Worm (Caenorhabditis elegans): ENCODE measurements around the gene T02H6.11.
A peak's percentile ranks its signal among the peaks of the same experiment; 100 is the strongest.

The T02H6.11 gene

ce11 chrII:689749-690148 lies 11.2 kb downstream of the T02H6.11 start, which contains the start of gene T02H6.4:
TSS of gene T02H6.4 (plus strand) at chrII:690049.
- TF ChIP-seq madf-5 (GFP tag; IDR thresholded peaks at IDR 0.05) (0 out of 4 replicates have a peak, but pooled peaks of 1 of the 2 experiments have one; percentile 9), hlh-30 (tag; optimal IDR thresholded peaks at IDR 0.05; ENCODE audit: insufficient read depth) (no peak)

ce11 chrII:684811-685210 lies 16.1 kb downstream of the T02H6.11 start, which contains the start of gene T02H6.5:
TSS of gene T02H6.5 (plus strand) at chrII:685111.
- TF ChIP-seq daf-19 (GFP tag; conservative IDR thresholded peaks at IDR 0.05) (no peak), D1046.2 (GFP tag; IDR thresholded peaks at IDR 0.05) (no peak), hmg-1.1 (GFP tag; IDR thresholded peaks at IDR 0.05) (no peak), duxl-1 (tag; optimal IDR thresholded peaks at IDR 0.05; ENCODE audit: poor library complexity) (no peak), lin-38 (GFP tag; IDR thresholded peaks at IDR 0.05) (no peak), snpc-4 (tag; optimal IDR thresholded peaks at IDR 0.05) (no peak), zip-2 (tag; optimal IDR thresholded peaks at IDR 0.05) (no peak), ceh-44 (GFP tag; IDR thresholded peaks at IDR 0.05) (no peak), nhr-76 (tag; optimal IDR thresholded peaks at IDR 0.05) (no peak), aha-1 (tag) (no peak), ceh-82 (tag; optimal IDR thresholded peaks at IDR 0.05) (no peak), mdt-29 (GFP tag; IDR thresholded peaks at IDR 0.05) (no peak), hlh-11 (tag; optimal IDR thresholded peaks at IDR 0.05) (no peak), F49E8.2 (tag; optimal IDR thresholded peaks at IDR 0.05; ENCODE audit: borderline replicate concordance) (no peak), ZK546.5 (tag; optimal IDR thresholded peaks at IDR 0.05) (no peak)

ce11 chrII:683467-683866 lies 17.5 kb downstream of the T02H6.11 start, which contains the start of gene T02H6.6:
TSS of gene T02H6.6 (plus strand) at chrII:683767.
- TF ChIP-seq daf-19 (GFP tag; conservative IDR thresholded peaks at IDR 0.05) (no peak), D1046.2 (GFP tag; IDR thresholded peaks at IDR 0.05) (no peak)

- TF ChIP-seq ces-1 (GFP tag; optimal IDR thresholded peaks at IDR 0.05) (no peak), daf-12 (tag; optimal IDR thresholded peaks at IDR 0.05) (no peak), F37D6.2 (tag; optimal IDR thresholded peaks at IDR 0.05) (no peak), unc-39 (tag; optimal IDR thresholded peaks at IDR 0.05) (no peak), nhr-237 (tag; optimal IDR thresholded peaks at IDR 0.05) (no peak), hlh-30 (tag; optimal IDR thresholded peaks at IDR 0.05; ENCODE audit: insufficient read depth) (no peak)
These were observed 18.6 kb downstream of the T02H6.11 start, which contains the start of gene T02H6.7 for ce11 chrII:682326-682725. TSS of gene T02H6.7 (plus strand) at chrII:682626.

- TF ChIP-seq madf-9 (GFP tag; conservative IDR thresholded peaks at IDR 0.05) (no peak), T20F7.1 (GFP tag; optimal IDR thresholded peaks at IDR 0.05) (no peak), Y105C5A.15 (GFP tag; IDR thresholded peaks at IDR 0.05) (no peak), nhr-42 (GFP tag; IDR thresholded peaks at IDR 0.05) (no peak), pqm-1 (tag; optimal IDR thresholded peaks at IDR 0.05) (no peak), vab-7 (GFP tag; IDR thresholded peaks at IDR 0.05) (no peak), spr-1 (tag; optimal IDR thresholded peaks at IDR 0.05) (no peak), ceh-28 (tag; optimal IDR thresholded peaks at IDR 0.05) (no peak), lin-38 (GFP tag; IDR thresholded peaks at IDR 0.05) (no peak), unc-39 (tag; optimal IDR thresholded peaks at IDR 0.05) (no peak), ZK546.5 (tag; optimal IDR thresholded peaks at IDR 0.05) (no peak), lin-13 (GFP tag; optimal IDR thresholded peaks at IDR 0.05) (no peak), mxl-3 (GFP tag; optimal IDR thresholded peaks at IDR 0.05) (no peak)
These were observed 20.3 kb downstream of the T02H6.11 start, which contains the start of the genes T02H6.10 and T02H6.8 for ce11 chrII:680612-681011. TSS of gene T02H6.10 (minus strand) at chrII:680712. TSS of gene T02H6.8 (plus strand) at chrII:680832.

ce11 chrII:678581-678980 lies 22.3 kb downstream of the T02H6.11 start, which contains the start of gene T02H6.9:
TSS of gene T02H6.9 (plus strand) at chrII:678881.
- TF ChIP-seq nhr-102 (tag; optimal IDR thresholded peaks at IDR 0.05) (no peak), nhr-48 (tag; optimal IDR thresholded peaks at IDR 0.05) (no peak), aha-1 (tag) (no peak), ceh-32 (tag; optimal IDR thresholded peaks at IDR 0.05; ENCODE audit: poor library complexity) (no peak), mep-1 (tag; optimal IDR thresholded peaks at IDR 0.05) (no peak), lin-13 (GFP tag; optimal IDR thresholded peaks at IDR 0.05) (no peak), sdz-12 (GFP tag; optimal IDR thresholded peaks at IDR 0.05) (no peak), hlh-11 (tag; optimal IDR thresholded peaks at IDR 0.05) (no peak), lin-15B (tag; optimal IDR thresholded peaks at IDR 0.05) (no peak), dmd-6 (GFP tag; IDR thresholded peaks at IDR 0.05) (no peak), dmd-9 (GFP tag; IDR thresholded peaks at IDR 0.05) (no peak), nhr-41 (GFP tag; IDR thresholded peaks at IDR 0.05) (no peak), fos-1 (tag; optimal IDR thresholded peaks at IDR 0.05) (no peak), F26F4.8 (GFP tag; conservative IDR thresholded peaks at IDR 0.05) (no peak)

Measured in whole organism, L4 larva.